Worm (Caenorhabditis elegans) whole organism, L3 larva: ENCODE results near the gene sft-1.

ENCODE experiments used
- ceh-82 ChIP-seq: fragments of 150-350 bp; optimal IDR thresholded peaks from 2 replicates; lab custom pipeline; 2014; ENCODE audit warnings: missing biosample characterization, missing genetic modification characterization
- ceh-9 ChIP-seq: sonication (generic microtip); optimal IDR thresholded peaks from 2 replicates; lab custom pipeline; 2018; ENCODE audit warnings: missing biosample characterization, missing genetic modification characterization
- egl-27 ChIP-seq: sonication (generic microtip); optimal IDR thresholded peaks from 4 replicates; lab custom pipeline; 2017; ENCODE audit warnings: missing biosample characterization, missing genetic modification reagents, missing genetic modification characterization
- elt-1 ChIP-seq: fragments of 150-350 bp; optimal IDR thresholded peaks from 2 replicates; lab custom pipeline; 2014; ENCODE audit warnings: missing biosample characterization, missing genetic modification characterization
- elt-2 ChIP-seq: sonication (generic microtip); optimal IDR thresholded peaks from 2 replicates; lab custom pipeline; 2016; ENCODE audit warnings: missing genetic modification reagents, mild to moderate bottlenecking, missing genetic modification characterization, missing compliant biosample characterization
- fos-1 ChIP-seq: fragments of 150-350 bp; optimal IDR thresholded peaks from 2 replicates; lab custom pipeline; 2014; ENCODE audit warnings: missing biosample characterization, missing genetic modification characterization
- lin-15B ChIP-seq: fragments of 150-350 bp; optimal IDR thresholded peaks from 2 replicates; lab custom pipeline; 2014; ENCODE audit warnings: missing biosample characterization, missing genetic modification characterization
- nhr-11 ChIP-seq: fragments of 150-350 bp; optimal IDR thresholded peaks from 2 replicates; lab custom pipeline; 2014; ENCODE audit warnings: missing biosample characterization, missing genetic modification characterization
- nhr-12 ChIP-seq: fragments of 150-350 bp; optimal IDR thresholded peaks from 2 replicates; lab custom pipeline; 2014; ENCODE audit warnings: missing biosample characterization, missing genetic modification characterization
- pha-4 ChIP-seq: fragments of 150-350 bp; optimal IDR thresholded peaks from 2 replicates; lab custom pipeline; 2014; ENCODE audit warnings: missing biosample characterization, missing genetic modification reagents, missing genetic modification characterization
- zag-1 ChIP-seq: fragments of 150-350 bp; optimal IDR thresholded peaks from 2 replicates; lab custom pipeline; 2014; ENCODE audit warnings: missing biosample characterization, missing genetic modification characterization

DNA sequence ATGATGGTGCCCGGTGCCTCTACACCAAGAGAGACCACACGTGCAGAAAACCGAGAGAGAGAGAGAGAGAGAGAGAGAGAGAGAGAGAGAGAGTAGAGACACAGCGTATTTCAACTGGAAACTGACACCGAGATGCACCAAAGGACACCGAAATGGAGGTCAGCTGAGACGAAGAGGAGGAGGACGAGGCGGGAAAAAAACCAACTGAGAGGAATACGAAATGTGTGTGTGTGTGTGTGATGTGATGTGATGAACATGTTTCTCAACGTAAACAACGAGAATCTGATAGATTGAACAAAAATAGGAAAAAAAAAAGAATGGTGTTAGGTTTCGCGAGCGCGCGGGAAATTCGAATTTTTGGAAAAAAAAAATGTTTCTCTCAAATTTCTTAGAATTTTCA, 49.1 kb upstream of the sft-1 start:
- TF ChIP-seq fos-1 (tag; lab: Kevin White, UChicago) (no peak), nhr-11 (tag; lab: Kevin White, UChicago) (no peak), zag-1 (tag; lab: Kevin White, UChicago) (no peak), nhr-12 (no peak), egl-27 (no peak), pha-4 (tag; lab: Kevin White, UChicago) (peak; percentile 64), elt-1 (peak; percentile 22), elt-2 (tag; lab: Kevin White, UChicago) (peak; percentile 38), lin-15B (tag; lab: Kevin White, UChicago) (peak; percentile 60), ceh-82 (tag; lab: Kevin White, UChicago) (no peak), ceh-9 (no peak)
